Fruit fly (Drosophila melanogaster) whole organism, wandering third instar larva: ENCODE measurements around the gene Rift.

Source experiments
- CG9705 ChIP-seq: fragments of 200-800 bp; sonication (Bioruptor generic); optimal IDR thresholded peaks from 2 replicates; lab custom pipeline; 2018; ENCODE audit warnings: missing biosample characterization, mild to moderate bottlenecking, missing genetic modification characterization
- CrebA ChIP-seq: fragments of 200-800 bp; sonication (Bioruptor generic); optimal IDR thresholded peaks from 2 replicates; lab custom pipeline; 2016; ENCODE audit warnings: missing biosample characterization, mild to moderate bottlenecking, missing genetic modification characterization, borderline replicate concordance
- Dfd ChIP-seq: fragments of >200 bp; optimal IDR thresholded peaks from 2 replicates; lab custom pipeline; 2017; ENCODE audit warnings: missing biosample characterization, missing genetic modification characterization
- HLH106 ChIP-seq: fragments of 200-800 bp; optimal IDR thresholded peaks from 3 replicates; lab custom pipeline; 2019; ENCODE audit warnings: missing biosample characterization, mild to moderate bottlenecking, missing genetic modification characterization, moderate library complexity
- Hr83 ChIP-seq: fragments of 200-300 bp; sonication (Bioruptor generic); optimal IDR thresholded peaks from 2 replicates; lab custom pipeline; 2016; ENCODE audit warnings: missing biosample characterization, mild to moderate bottlenecking, missing genetic modification characterization, moderate library complexity; ENCODE audit not compliant: poor library complexity, severe bottlenecking
- Mio ChIP-seq: sonication (Bioruptor generic); optimal IDR thresholded peaks from 2 replicates; lab custom pipeline; 2016; ENCODE audit warnings: missing biosample characterization, missing genetic modification characterization
- N ChIP-seq: fragments of >200 bp; optimal IDR thresholded peaks from 2 replicates; lab custom pipeline; 2018; ENCODE audit warnings: missing biosample characterization, missing external identifiers, missing genetic modification characterization
- OdsH ChIP-seq: fragments of 200-800 bp; sonication (Bioruptor generic); optimal IDR thresholded peaks from 2 replicates; lab custom pipeline; 2016; ENCODE audit warnings: missing biosample characterization, mild to moderate bottlenecking, missing genetic modification characterization
- Rel ChIP-seq, 2 experiments: fragments of 200-800 bp; sonication (Bioruptor generic) in 1 of 2; optimal IDR thresholded peaks; 2 replicates in 1 of 2; 3 replicates in 1 of 2; lab custom pipeline; 2016 to 2019; ENCODE audit warnings: mild to moderate bottlenecking in 2 of 2, missing biosample characterization in 2 of 2, missing genetic modification characterization in 2 of 2, moderate library complexity in 1 of 2
- Sp1 ChIP-seq: fragments of 200-800 bp; sonication (Bioruptor generic); optimal IDR thresholded peaks from 3 replicates; lab custom pipeline; 2019; ENCODE audit warnings: missing biosample characterization, mild to moderate bottlenecking, missing genetic modification characterization, moderate library complexity
- brk ChIP-seq: fragments of 200-800 bp; sonication (Bioruptor generic); optimal IDR thresholded peaks from 2 replicates; lab custom pipeline; 2016; ENCODE audit warnings: missing biosample characterization, mild to moderate bottlenecking, missing genetic modification characterization
- dl ChIP-seq, 2 experiments: fragments of 175-275, 200-275 bp in 1 of 2; fragments of 200-275 bp in 1 of 2; sonication (Bioruptor generic); optimal IDR thresholded peaks; lab custom pipeline; 2018; ENCODE audit warnings: mild to moderate bottlenecking in 2 of 2, missing biosample characterization in 2 of 2, missing genetic modification characterization in 2 of 2, moderate library complexity in 2 of 2; ENCODE audit not compliant: partially characterized antibody in 2 of 2, insufficient read depth in 1 of 2
- dmrt93B ChIP-seq: fragments of 200-800 bp; sonication (Bioruptor generic); optimal IDR thresholded peaks from 2 replicates; lab custom pipeline; 2018; ENCODE audit warnings: missing biosample characterization, mild to moderate bottlenecking, missing genetic modification characterization
- dsf ChIP-seq: sonication (Bioruptor generic); optimal IDR thresholded peaks from 2 replicates; lab custom pipeline; 2016; ENCODE audit warnings: missing biosample characterization, missing genetic modification characterization, borderline replicate concordance
- ey ChIP-seq: fragments of 200-800 bp; sonication (Bioruptor generic); optimal IDR thresholded peaks from 2 replicates; lab custom pipeline; 2016; ENCODE audit warnings: missing biosample characterization, missing genetic modification characterization
- fru ChIP-seq: fragments of 200-800 bp; sonication (Bioruptor generic); optimal IDR thresholded peaks from 3 replicates; lab custom pipeline; 2016; ENCODE audit warnings: missing biosample characterization, mild to moderate bottlenecking, missing genetic modification characterization
- h ChIP-seq: fragments of 200-800 bp; sonication (Bioruptor generic); optimal IDR thresholded peaks from 3 replicates; lab custom pipeline; 2016; ENCODE audit warnings: missing biosample characterization, mild to moderate bottlenecking, missing genetic modification characterization
- jim ChIP-seq: fragments of 175-275, 200-325 bp; sonication (Bioruptor generic); optimal IDR thresholded peaks from 2 replicates; lab custom pipeline; 2016; ENCODE audit warnings: missing biosample characterization, mild to moderate bottlenecking, missing genetic modification characterization
- lola ChIP-seq: fragments of >200 bp; optimal IDR thresholded peaks from 2 replicates; lab custom pipeline; 2017; ENCODE audit warnings: missing biosample characterization, missing genetic modification characterization
- psq ChIP-seq: fragments of 200-800 bp; sonication (Bioruptor generic); optimal IDR thresholded peaks from 3 replicates; lab custom pipeline; 2017; ENCODE audit warnings: missing biosample characterization, mild to moderate bottlenecking, missing genetic modification characterization, moderate library complexity
- rgr ChIP-seq: fragments of 200-800 bp; sonication (Bioruptor generic); optimal IDR thresholded peaks from 3 replicates; lab custom pipeline; 2016; ENCODE audit warnings: missing biosample characterization, mild to moderate bottlenecking, missing genetic modification characterization
- sage ChIP-seq: fragments of 200-800 bp; sonication (Bioruptor generic); optimal IDR thresholded peaks from 2 replicates; lab custom pipeline; 2016; ENCODE audit warnings: missing biosample characterization, mild to moderate bottlenecking, missing genetic modification characterization
- sv ChIP-seq: fragments of 200-800 bp; sonication (Bioruptor generic); optimal IDR thresholded peaks from 3 replicates; lab custom pipeline; 2016; ENCODE audit warnings: missing biosample characterization, missing genetic modification characterization
- tai ChIP-seq: sonication (Bioruptor generic); optimal IDR thresholded peaks from 2 replicates; lab custom pipeline; 2016; ENCODE audit warnings: missing biosample characterization, missing genetic modification characterization
- woc ChIP-seq: sonication (Bioruptor generic); optimal IDR thresholded peaks from 2 replicates; lab custom pipeline; 2016; ENCODE audit warnings: missing biosample characterization, mild to moderate bottlenecking, missing genetic modification characterization

The Rift gene

dm6 chr3R:31768198-31768597, 41.8 kb downstream of the Rift start:
- no peak for TF ChIP-seq dmrt93B
- no peak for TF ChIP-seq ey (GFP tag; lab: Kevin White, UChicago)
- no peak for TF ChIP-seq CG9705
- TF ChIP-seq rgr (GFP tag; lab: Kevin White, UChicago) = no peak
- TF ChIP-seq tai (GFP tag; lab: Kevin White, UChicago) = no peak
- no peak for TF ChIP-seq N (GFP tag; lab: Kevin White, UChicago)
- TF ChIP-seq h = no peak
- TF ChIP-seq dl (GFP tag; optimal IDR thresholded peaks at IDR 0.05; lab: Kevin White, UChicago; ENCODE audit: insufficient read depth in 1 of 2, partially characterized antibody in 2 of 2) = no peak
- no peak for TF ChIP-seq fru (GFP tag; lab: Kevin White, UChicago)
- no peak for TF ChIP-seq Mio

- TF ChIP-seq ey (GFP tag; lab: Kevin White, UChicago) (no peak), HLH106 (no peak), Hr83 (GFP tag; lab: Kevin White, UChicago) (no peak), sage (GFP tag; lab: Kevin White, UChicago) (no peak), dsf (GFP tag; lab: Kevin White, UChicago) (no peak), jim (GFP tag; lab: Kevin White, UChicago) (no peak), sv (no peak), Sp1 (GFP tag; lab: Kevin White, UChicago) (no peak), brk (GFP tag; lab: Kevin White, UChicago) (no peak), Rel (GFP tag; optimal IDR thresholded peaks at IDR 0.05; lab: Kevin White, UChicago) (no peak), Rel (tag; optimal IDR thresholded peaks at IDR 0.05; lab: Kevin White, UChicago) (no peak), rgr (GFP tag; lab: Kevin White, UChicago) (no peak), woc (GFP tag; lab: Kevin White, UChicago) (no peak), tai (GFP tag; lab: Kevin White, UChicago) (no peak), Mio (no peak), dmrt93B (no peak)
Observed at dm6 chr3R:31767528-31767927, 42.5 kb downstream of the Rift start.

- TF ChIP-seq OdsH (no peak), Dfd (GFP tag; lab: Kevin White, UChicago) (peak; percentile 99), Hr83 (GFP tag; lab: Kevin White, UChicago) (no peak)
Observed at dm6 chr3R:31765145-31765544, 44.8 kb downstream of the Rift start.

dm6 chr3R:31764672-31765071, 45.3 kb downstream of the Rift start, which contains the start of gene CG2150:
Gene CG2150, minus strand, starts transcription at chr3R:31764772.
- no peak for TF ChIP-seq dmrt93B
- TF ChIP-seq lola = no peak
- TF ChIP-seq jim (GFP tag; lab: Kevin White, UChicago) = no peak
- TF ChIP-seq, all 38 proteins: peak for 0

- TF ChIP-seq woc (GFP tag; lab: Kevin White, UChicago) (no peak), CG9705 (no peak), fru (GFP tag; lab: Kevin White, UChicago) (peak; percentile 4), dl (GFP tag; optimal IDR thresholded peaks at IDR 0.05; lab: Kevin White, UChicago; ENCODE audit: insufficient read depth in 1 of 2, partially characterized antibody in 2 of 2) (no peak)
Observed at dm6 chr3R:31762672-31763071, 47.3 kb downstream of the Rift start.

dm6 chr3R:31761529-31762009, 48.4 kb downstream of the Rift start, which contains the start of gene Smvt:
Gene Smvt, minus strand, starts transcription at chr3R:31761579.
- TF ChIP-seq CrebA (GFP tag; lab: Kevin White, UChicago) (no peak), sage (GFP tag; lab: Kevin White, UChicago) (no peak), Sp1 (GFP tag; lab: Kevin White, UChicago) (no peak), N (GFP tag; lab: Kevin White, UChicago) (no peak), dsf (GFP tag; lab: Kevin White, UChicago) (no peak), OdsH (no peak)

- peak; percentile 35 for TF ChIP-seq Hr83 (GFP tag; lab: Kevin White, UChicago)
- no peak for TF ChIP-seq psq (GFP tag; lab: Kevin White, UChicago)
- TF ChIP-seq, all 38 proteins: peak for 1
Observed at dm6 chr3R:31758587-31759167, 51.3 kb downstream of the Rift start, which contains the start of gene CG2187. Gene CG2187, minus strand, starts transcription at chr3R:31758637.
